Worm (Caenorhabditis elegans) whole organism, mixed stage, embryonic: Measurements from ENCODE around the gene pgp-5.
A peak's percentile ranks its signal among the peaks of the same experiment; 100 is the strongest.

ENCODE experiments used
- ces-1 ChIP-seq: fragments of 150-350 bp; optimal IDR thresholded peaks from 2 replicates; lab custom pipeline; 2014; ENCODE audit warnings: missing biosample characterization, missing genetic modification reagents, missing genetic modification characterization
- drap-1 ChIP-seq: fragments of 200-800 bp; sonication (Bioruptor generic); optimal IDR thresholded peaks from 3 replicates; lab custom pipeline; 2018; ENCODE audit warnings: mild to moderate bottlenecking, missing genetic modification characterization, missing compliant biosample characterization
- lsy-2 ChIP-seq: fragments of 150-350 bp; optimal IDR thresholded peaks from 2 replicates; lab custom pipeline; 2014; ENCODE audit warnings: missing biosample characterization, missing genetic modification characterization
- mab-5 ChIP-seq: fragments of 150-350 bp; optimal IDR thresholded peaks from 2 replicates; lab custom pipeline; 2014; ENCODE audit warnings: missing biosample characterization, missing genetic modification characterization
- nhr-12 ChIP-seq: fragments of 150-350 bp; optimal IDR thresholded peaks from 2 replicates; lab custom pipeline; 2014; ENCODE audit warnings: missing biosample characterization, missing genetic modification characterization

DNA sequence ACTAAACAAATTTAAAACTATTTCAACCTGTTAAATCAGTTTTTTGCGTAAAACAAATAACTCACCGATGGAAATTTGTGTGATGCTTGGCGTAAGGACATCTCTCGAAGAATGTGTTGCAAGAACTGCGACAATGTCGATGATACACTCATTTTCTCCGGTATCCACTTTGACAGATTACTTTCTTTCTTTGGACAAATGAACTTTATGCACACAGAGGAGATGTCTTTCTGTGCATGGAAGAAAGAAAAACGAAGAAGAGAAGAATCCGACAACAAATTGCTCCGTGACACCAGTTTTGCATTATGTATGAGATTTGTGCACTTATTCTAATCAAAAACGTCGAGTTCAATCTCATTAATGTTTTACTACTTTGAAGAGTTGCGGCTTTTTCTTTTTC lies 20.5 kb downstream of the pgp-5 start, which contains the start of gene plc-1:
- no peak for TF ChIP-seq lsy-2 (tag; lab: Kevin White, UChicago)
- peak; percentile 1 for TF ChIP-seq ces-1 (GFP tag; lab: Kevin White, UChicago)
- TF ChIP-seq nhr-12 (tag; lab: Kevin White, UChicago): no peak
- no peak for TF ChIP-seq mab-5 (tag; lab: Kevin White, UChicago)
- no peak for TF ChIP-seq drap-1
